Worm (Caenorhabditis elegans) whole organism, young adult: Measurements from ENCODE around the gene Y59H11AM.4.

ENCODE experiments used
- efl-1 ChIP-seq: fragments of 150-350 bp; optimal IDR thresholded peaks from 2 replicates; lab custom pipeline; 2014; ENCODE audit warnings: missing biosample characterization, missing genetic modification reagents, missing genetic modification characterization
- pha-4 ChIP-seq: fragments of 150-350 bp; sonication (generic microtip); optimal IDR thresholded peaks from 2 replicates; lab custom pipeline; 2014; ENCODE audit warnings: missing biosample characterization, missing genetic modification reagents, missing genetic modification characterization
- sdz-38 ChIP-seq: sonication (generic microtip); optimal IDR thresholded peaks from 2 replicates; lab custom pipeline; 2016; ENCODE audit warnings: missing genotype, missing genetic modification characterization, missing compliant biosample characterization
- snpc-1.1 ChIP-seq: sonication (generic microtip); optimal IDR thresholded peaks from 2 replicates; lab custom pipeline; 2017; ENCODE audit warnings: missing genetic modification characterization, mild to moderate bottlenecking, missing compliant biosample characterization, antibody characterized with exemption, moderate library complexity, missing genotype, missing genetic modification reagents; ENCODE audit not compliant: insufficient read depth

DNA sequence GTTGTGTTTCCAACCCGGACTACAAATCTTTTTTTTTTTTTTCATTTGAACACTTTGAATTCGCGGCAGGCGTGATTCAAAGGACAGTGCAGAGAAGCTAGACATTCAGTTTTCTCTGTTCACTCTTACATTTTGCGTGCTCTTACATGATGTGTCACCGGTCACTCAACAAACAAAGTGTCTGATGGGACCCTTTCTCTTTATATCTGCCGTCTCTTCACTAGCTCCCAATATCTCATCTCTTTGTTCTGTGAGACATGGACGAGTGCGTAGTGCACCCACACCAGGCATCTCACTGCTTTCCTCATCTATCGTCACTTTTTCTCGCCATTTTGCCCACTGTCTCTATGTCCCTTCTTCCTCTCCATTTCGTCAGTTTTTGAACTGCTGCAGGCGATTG lies 16.9 kb upstream of the Y59H11AM.4 start:
- TF ChIP-seq snpc-1.1 (tag; lab: Kevin White, UChicago) (no peak), pha-4 (tag; lab: Kevin White, UChicago) (no peak), sdz-38 (tag; lab: Kevin White, UChicago) (no peak), efl-1 (GFP tag; lab: Kevin White, UChicago) (no peak)
